Worm (Caenorhabditis elegans) whole organism, L4/young adult: ENCODE data around the gene idh-1.

Experiments used
- dao-5 ChIP-seq: sonication (generic microtip); optimal IDR thresholded peaks from 2 replicates; lab custom pipeline; 2016; ENCODE audit warnings: missing genotype, missing genetic modification characterization, moderate library complexity, missing compliant biosample characterization
- him-1 ChIP-seq: sonication (generic microtip); optimal IDR thresholded peaks from 2 replicates; lab custom pipeline; 2016; ENCODE audit warnings: missing genotype, missing genetic modification reagents, missing genetic modification characterization, missing compliant biosample characterization

- TF ChIP-seq dao-5 (tag; lab: Kevin White, UChicago), result no peak
- no peak for TF ChIP-seq him-1 (tag; lab: Kevin White, UChicago)
Measured at ce11 chrIV:9443940-9444339, 3.0 kb upstream of the idh-1 start, which contains the start of gene F38E11.9.
